1 worm cellular context compared by ENCODE assay signal in genomic region chrII:7253073-7253472, ce11.
A peak's percentile ranks its signal among the peaks of the same experiment; 100 is the strongest.
TF ChIP-seq lines count a peak whose summit lies in the region.

Gene lsm-4, minus strand, starts transcription at chrII:7253163.

TF ChIP-seq in whole organism, L1 larva, 84 proteins besides CTCF, POLR2A, EP300 and RAD21 (continued from another document):
- no peak for TF ChIP-seq pqm-1 (tag; optimal IDR thresholded peaks at IDR 0.05; lab: Kevin White, UChicago)
- no peak for TF ChIP-seq unc-98 (GFP tag; IDR thresholded peaks at IDR 0.05; lab: Robert Waterston, UW)
- no peak for TF ChIP-seq mdl-1 (tag; optimal IDR thresholded peaks at IDR 0.05; lab: Kevin White, UChicago)
- peak in 1 of 2 experiments; percentile 27 for TF ChIP-seq efl-1 (optimal IDR thresholded peaks at IDR 0.05; lab: Kevin White, UChicago)
- peak in 1 of 2 experiments; percentile 3 for TF ChIP-seq efl-1 (GFP tag; optimal IDR thresholded peaks at IDR 0.05 in 1 of 2; lab: Kevin White, UChicago)
- no peak for TF ChIP-seq nhr-90 (tag; optimal IDR thresholded peaks at IDR 0.05; lab: Kevin White, UChicago; ENCODE audit: poor library complexity)
- no peak for TF ChIP-seq unc-30 (tag; optimal IDR thresholded peaks at IDR 0.05; lab: Kevin White, UChicago)
- TF ChIP-seq grh-1 (GFP tag; IDR thresholded peaks at IDR 0.05; lab: Robert Waterston, UW), result no peak
- TF ChIP-seq egl-27 (tag; optimal IDR thresholded peaks at IDR 0.05; lab: Kevin White, UChicago), result no peak
- no peak for TF ChIP-seq zag-1 (tag; optimal IDR thresholded peaks at IDR 0.05; lab: Kevin White, UChicago)
- TF ChIP-seq blmp-1 (tag; optimal IDR thresholded peaks at IDR 0.05; lab: Kevin White, UChicago), result peak; percentile 28
- TF ChIP-seq egl-13 (tag; optimal IDR thresholded peaks at IDR 0.05; lab: Kevin White, UChicago), result no peak
- no peak for TF ChIP-seq sptf-1 (tag; optimal IDR thresholded peaks at IDR 0.05; lab: Kevin White, UChicago)
- no peak for TF ChIP-seq ceh-82 (tag; optimal IDR thresholded peaks at IDR 0.05; lab: Kevin White, UChicago)
- TF ChIP-seq ces-1 (GFP tag; optimal IDR thresholded peaks at IDR 0.05; lab: Kevin White, UChicago), result no peak
- TF ChIP-seq pag-3 (tag; optimal IDR thresholded peaks at IDR 0.05; lab: Kevin White, UChicago; ENCODE audit: borderline replicate concordance, insufficient read depth), result no peak
- TF ChIP-seq nhr-84 (tag; optimal IDR thresholded peaks at IDR 0.05; lab: Kevin White, UChicago), result no peak
- no peak for TF ChIP-seq efl-3 (GFP tag; optimal IDR thresholded peaks at IDR 0.05; lab: Kevin White, UChicago)
- no peak for TF ChIP-seq rnt-1 (tag; optimal IDR thresholded peaks at IDR 0.05; lab: Kevin White, UChicago)
- TF ChIP-seq swsn-7 (tag; optimal IDR thresholded peaks at IDR 0.05; lab: Kevin White, UChicago), result no peak
- TF ChIP-seq snu-23 (GFP tag; optimal IDR thresholded peaks at IDR 0.05; lab: Kevin White, UChicago), result no peak
- no peak for TF ChIP-seq ztf-11 (tag; optimal IDR thresholded peaks at IDR 0.05; lab: Kevin White, UChicago)
- no peak for TF ChIP-seq lin-13 (GFP tag; optimal IDR thresholded peaks at IDR 0.05; lab: Kevin White, UChicago)
- peak; percentile 6 for TF ChIP-seq C16A3.4 (tag; optimal IDR thresholded peaks at IDR 0.05; lab: Kevin White, UChicago)
- TF ChIP-seq nhr-28 (tag; optimal IDR thresholded peaks at IDR 0.05; lab: Kevin White, UChicago), result no peak
- no peak for TF ChIP-seq hlh-17 (GFP tag; optimal IDR thresholded peaks at IDR 0.05; lab: Kevin White, UChicago; ENCODE audit: borderline replicate concordance)
- no peak for TF ChIP-seq alr-1 (tag; optimal IDR thresholded peaks at IDR 0.05; lab: Kevin White, UChicago; ENCODE audit: borderline replicate concordance)
- peak; percentile 40 for TF ChIP-seq nhr-20 (tag; optimal IDR thresholded peaks at IDR 0.05; lab: Kevin White, UChicago)
- no peak for TF ChIP-seq nhr-19 (GFP tag; conservative IDR thresholded peaks at IDR 0.05; lab: Robert Waterston, UW)
- TF ChIP-seq nhr-47 (tag; optimal IDR thresholded peaks at IDR 0.05; lab: Kevin White, UChicago), result no peak
- TF ChIP-seq ceh-90 (tag; optimal IDR thresholded peaks at IDR 0.05; lab: Kevin White, UChicago), result no peak
- TF ChIP-seq mab-9 (GFP tag; IDR thresholded peaks at IDR 0.05; lab: Robert Waterston, UW), result no peak
- TF ChIP-seq fkh-8 (tag; optimal IDR thresholded peaks at IDR 0.05; lab: Kevin White, UChicago), result no peak
- TF ChIP-seq snpc-4 (tag; optimal IDR thresholded peaks at IDR 0.05; lab: Kevin White, UChicago), result no peak
- no peak for TF ChIP-seq Y116A8C.19 (tag; optimal IDR thresholded peaks at IDR 0.05; lab: Kevin White, UChicago; ENCODE audit: borderline replicate concordance)
- TF ChIP-seq nhr-11 (tag; optimal IDR thresholded peaks at IDR 0.05; lab: Kevin White, UChicago), result no peak
- no peak for TF ChIP-seq lin-39 (tag; optimal IDR thresholded peaks at IDR 0.05; lab: Kevin White, UChicago)
- TF ChIP-seq ets-5 (GFP tag; IDR thresholded peaks at IDR 0.05; lab: Robert Waterston, UW), result no peak
- no peak for TF ChIP-seq lin-14 (GFP tag; optimal IDR thresholded peaks at IDR 0.05; lab: Kevin White, UChicago)
- no peak for TF ChIP-seq irx-1 (tag; optimal IDR thresholded peaks at IDR 0.05; lab: Kevin White, UChicago)
- no peak for TF ChIP-seq hlh-4 (tag; optimal IDR thresholded peaks at IDR 0.05; lab: Kevin White, UChicago)
- TF ChIP-seq isw-1 (GFP tag; IDR thresholded peaks at IDR 0.05; lab: Robert Waterston, UW), result no peak
- TF ChIP-seq lsy-2 (tag; optimal IDR thresholded peaks at IDR 0.05; lab: Kevin White, UChicago), result peak in 1 of 2 experiments; percentile 12
- no peak for TF ChIP-seq sup-37 (GFP tag; optimal IDR thresholded peaks at IDR 0.05; lab: Kevin White, UChicago)
- no peak for TF ChIP-seq xbp-1 (tag; optimal IDR thresholded peaks at IDR 0.05; lab: Kevin White, UChicago)
- no peak for TF ChIP-seq nhr-12 (tag; optimal IDR thresholded peaks at IDR 0.05; lab: Kevin White, UChicago)
- no peak for TF ChIP-seq aha-1 (tag; optimal IDR thresholded peaks at IDR 0.05; lab: Kevin White, UChicago)
- TF ChIP-seq mep-1 (tag; optimal IDR thresholded peaks at IDR 0.05; lab: Kevin White, UChicago), result peak; percentile 2
- no peak for TF ChIP-seq unc-130 (tag; optimal IDR thresholded peaks at IDR 0.05; lab: Kevin White, UChicago)
- no peak for TF ChIP-seq dsc-1 (tag; optimal IDR thresholded peaks at IDR 0.05; lab: Kevin White, UChicago)
